Worm (Caenorhabditis elegans) whole organism, early embryonic: ENCODE results near the gene F15E6.3.

ENCODE experiments used
- B0310.2 ChIP-seq: sonication (generic microtip); optimal IDR thresholded peaks from 2 replicates; lab custom pipeline; 2016; ENCODE audit warnings: mild to moderate bottlenecking, missing genetic modification characterization, missing compliant biosample characterization
- F13C5.2 ChIP-seq: sonication (generic microtip); optimal IDR thresholded peaks from 2 replicates; lab custom pipeline; 2017; ENCODE audit warnings: mild to moderate bottlenecking, missing genetic modification characterization, inconsistent platforms, missing compliant biosample characterization
- aly-1 ChIP-seq: sonication (generic microtip); optimal IDR thresholded peaks from 2 replicates; lab custom pipeline; 2016; ENCODE audit warnings: missing genetic modification characterization, missing compliant biosample characterization
- ama-1 ChIP-seq: fragments of 150-350 bp; optimal IDR thresholded peaks from 2 replicates; lab custom pipeline; 2014
- ceh-13 ChIP-seq: fragments of 200-800 bp; sonication (Bioruptor generic); optimal IDR thresholded peaks from 2 replicates; lab custom pipeline; 2018; ENCODE audit warnings: mild to moderate bottlenecking, missing genetic modification characterization, missing compliant biosample characterization
- ceh-36 ChIP-seq: sonication (generic microtip); optimal IDR thresholded peaks from 2 replicates; lab custom pipeline; 2016; ENCODE audit warnings: missing genetic modification characterization, inconsistent platforms, missing compliant biosample characterization
- ets-7 ChIP-seq: sonication (generic microtip); optimal IDR thresholded peaks from 2 replicates; lab custom pipeline; 2016; ENCODE audit warnings: missing genotype, missing genetic modification characterization, missing compliant biosample characterization
- flt-1 ChIP-seq: fragments of 200-800 bp; sonication (Bioruptor generic); IDR thresholded peaks from 2 replicates; pipeline ENCODE4 v1.3.6; 2022; ENCODE audit warnings: missing genetic modification characterization, missing compliant biosample characterization
- hmbx-1 ChIP-seq: sonication (generic microtip); optimal IDR thresholded peaks from 2 replicates; lab custom pipeline; 2016; ENCODE audit warnings: mild to moderate bottlenecking, missing genetic modification characterization, missing compliant biosample characterization
- hmg-4 ChIP-seq: fragments of 200-800 bp; sonication (Bioruptor generic); optimal IDR thresholded peaks from 2 replicates; lab custom pipeline; 2018; ENCODE audit warnings: mild to moderate bottlenecking, missing genetic modification characterization, missing compliant biosample characterization
- hnd-1 ChIP-seq: sonication (generic microtip); optimal IDR thresholded peaks from 2 replicates; lab custom pipeline; 2016; ENCODE audit warnings: missing genetic modification characterization, missing compliant biosample characterization
- pes-1 ChIP-seq: fragments of 200-800 bp; sonication (Bioruptor generic); IDR thresholded peaks from 2 replicates; pipeline ENCODE4 v1.3.6; 2022; ENCODE audit warnings: missing genetic modification reagents, missing genetic modification characterization, missing compliant biosample characterization
- scrt-1 ChIP-seq: fragments of 200-800 bp; sonication (Bioruptor generic); IDR thresholded peaks from 2 replicates; pipeline ENCODE4 v1.3.6; 2022; ENCODE audit warnings: missing genetic modification characterization, missing compliant biosample characterization
- sea-1 ChIP-seq: fragments of 200-800 bp; sonication (Bioruptor generic); conservative IDR thresholded peaks from 2 replicates; pipeline ENCODE4 v1.3.6; 2022; ENCODE audit warnings: missing genetic modification characterization, missing compliant biosample characterization
- tbx-11 ChIP-seq: fragments of 200-800 bp; sonication (Bioruptor generic); IDR thresholded peaks from 2 replicates; pipeline ENCODE4 v1.3.6; 2022; ENCODE audit warnings: missing genetic modification characterization, missing compliant biosample characterization
- tbx-37 ChIP-seq: fragments of 200-800 bp; sonication (Bioruptor generic); conservative IDR thresholded peaks from 2 replicates; pipeline ENCODE4 v1.3.6; 2022; ENCODE audit warnings: missing genetic modification reagents, missing genetic modification characterization, missing compliant biosample characterization
- tra-4 ChIP-seq: sonication (generic microtip); optimal IDR thresholded peaks from 2 replicates; lab custom pipeline; 2017; ENCODE audit warnings: missing genetic modification characterization, missing compliant biosample characterization

Gene F15E6.3

ce11 chrIV:4294552-4294951, at the start of gene F15E6.3:
F15E6.3 (plus strand) TSS chrIV:4294895.
- no peak for TF ChIP-seq ceh-36 (tag; lab: Kevin White, UChicago)
- no peak for TF ChIP-seq flt-1 (GFP tag; lab: Robert Waterston, UW)
- TF ChIP-seq scrt-1 (GFP tag; lab: Robert Waterston, UW) = no peak
- no peak for TF ChIP-seq hmbx-1 (tag; lab: Kevin White, UChicago)
- no peak for TF ChIP-seq ets-7 (tag; lab: Kevin White, UChicago)

ce11 chrIV:4246493-4246892, 48.2 kb upstream of the F15E6.3 start, which contains the start of gene ttr-20:
ttr-20 (plus strand) TSS chrIV:4246793.
- TF ChIP-seq ceh-36 (tag; lab: Kevin White, UChicago) (no peak), hnd-1 (no peak), aly-1 (no peak), F13C5.2 (no peak), tra-4 (tag; lab: Kevin White, UChicago) (no peak), ceh-13 (no peak), ets-7 (tag; lab: Kevin White, UChicago) (no peak), flt-1 (GFP tag; lab: Robert Waterston, UW) (no peak), ama-1 (lab: Kevin White, UChicago) (no peak), pes-1 (GFP tag; lab: Robert Waterston, UW) (no peak), tbx-37 (GFP tag; lab: Robert Waterston, UW) (no peak), hmbx-1 (tag; lab: Kevin White, UChicago) (no peak), B0310.2 (tag; lab: Kevin White, UChicago) (no peak), sea-1 (GFP tag; lab: Robert Waterston, UW) (no peak)

DNA sequence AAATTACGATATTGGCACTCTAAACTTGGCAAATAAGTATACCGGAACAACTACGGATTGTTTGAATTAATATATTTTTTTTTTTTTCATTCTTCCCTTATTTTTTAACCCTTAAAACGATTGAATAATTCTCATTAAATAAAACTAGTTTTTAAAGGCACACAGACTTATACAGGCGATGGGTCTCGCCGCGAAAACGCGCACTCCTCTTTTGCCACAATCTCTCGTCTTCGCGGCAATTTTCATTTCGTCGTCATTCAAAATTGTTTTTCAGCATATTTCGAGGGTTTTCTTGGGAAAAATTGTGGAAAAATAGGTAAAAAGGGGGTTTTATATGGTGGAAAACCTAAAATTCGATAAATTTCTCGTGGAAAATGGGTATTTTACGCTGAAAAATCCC, 47.4 kb upstream of the F15E6.3 start:
- TF ChIP-seq F13C5.2 (peak; percentile 18), hmg-4 (GFP tag; lab: Kevin White, UChicago) (no peak), scrt-1 (GFP tag; lab: Robert Waterston, UW) (no peak), ets-7 (tag; lab: Kevin White, UChicago) (no peak)

ce11 chrIV:4247770-4248169, 46.9 kb upstream of the F15E6.3 start, which contains the start of gene ama-1:
ama-1 (plus strand) TSS chrIV:4248070.
- TF ChIP-seq tbx-11 (GFP tag; lab: Robert Waterston, UW) (no peak), ceh-13 (no peak), ama-1 (lab: Kevin White, UChicago) (no peak), aly-1 (no peak), hmg-4 (GFP tag; lab: Kevin White, UChicago) (no peak), pes-1 (GFP tag; lab: Robert Waterston, UW) (no peak), tbx-37 (GFP tag; lab: Robert Waterston, UW) (no peak), sea-1 (GFP tag; lab: Robert Waterston, UW) (no peak), hnd-1 (no peak), hmbx-1 (tag; lab: Kevin White, UChicago) (no peak), ceh-36 (tag; lab: Kevin White, UChicago) (no peak), ets-7 (tag; lab: Kevin White, UChicago) (no peak), tra-4 (tag; lab: Kevin White, UChicago) (no peak), F13C5.2 (no peak), flt-1 (GFP tag; lab: Robert Waterston, UW) (no peak), B0310.2 (tag; lab: Kevin White, UChicago) (no peak), scrt-1 (GFP tag; lab: Robert Waterston, UW) (no peak)

ce11 chrIV:4254989-4255582, 39.6 kb upstream of the F15E6.3 start:
- TF ChIP-seq aly-1 (peak; percentile 1), hmg-4 (GFP tag; lab: Kevin White, UChicago) (no peak)

ce11 chrIV:4259433-4259832, 35.3 kb upstream of the F15E6.3 start:
- TF ChIP-seq hmg-4 (GFP tag; lab: Kevin White, UChicago) (no peak), ama-1 (lab: Kevin White, UChicago) (no peak), tra-4 (tag; lab: Kevin White, UChicago) (no peak), ceh-13 (no peak), tbx-11 (GFP tag; lab: Robert Waterston, UW) (no peak), scrt-1 (GFP tag; lab: Robert Waterston, UW) (no peak), F13C5.2 (no peak), sea-1 (GFP tag; lab: Robert Waterston, UW) (no peak), hnd-1 (no peak), ets-7 (tag; lab: Kevin White, UChicago) (no peak), B0310.2 (tag; lab: Kevin White, UChicago) (no peak), ceh-36 (tag; lab: Kevin White, UChicago) (no peak), hmbx-1 (tag; lab: Kevin White, UChicago) (no peak), flt-1 (GFP tag; lab: Robert Waterston, UW) (no peak), pes-1 (GFP tag; lab: Robert Waterston, UW) (no peak), aly-1 (no peak), tbx-37 (GFP tag; lab: Robert Waterston, UW) (no peak)

DNA sequence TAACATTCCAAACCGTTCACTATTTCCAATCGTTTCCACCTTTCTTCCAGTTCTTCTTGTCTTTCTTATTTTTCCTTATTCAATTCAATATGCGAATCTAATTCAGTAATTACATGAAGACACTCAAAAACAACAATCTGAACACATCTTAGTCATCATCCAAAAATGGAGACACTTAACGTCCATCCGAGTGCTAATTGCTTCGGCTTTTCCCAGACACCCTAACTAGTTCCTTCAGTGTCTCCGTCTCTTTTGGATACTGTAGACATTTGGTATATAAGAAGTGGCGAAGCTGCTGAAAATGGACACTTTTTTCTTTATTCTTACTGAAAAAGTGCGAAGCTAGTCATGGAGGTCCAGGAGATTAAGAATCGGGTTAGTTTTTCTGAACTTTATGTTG, 31.7 kb upstream of the F15E6.3 start, which contains the start of gene col-33:
Gene col-33 (plus strand): TSS at position 301 of the 400 bp plus-strand sequence.
- TF ChIP-seq tbx-11 (GFP tag; lab: Robert Waterston, UW) (no peak), ama-1 (lab: Kevin White, UChicago) (no peak), ceh-13 (no peak), tbx-37 (GFP tag; lab: Robert Waterston, UW) (no peak), sea-1 (GFP tag; lab: Robert Waterston, UW) (no peak), flt-1 (GFP tag; lab: Robert Waterston, UW) (no peak), hnd-1 (no peak), hmg-4 (GFP tag; lab: Kevin White, UChicago) (no peak), aly-1 (no peak), tra-4 (tag; lab: Kevin White, UChicago) (no peak), B0310.2 (tag; lab: Kevin White, UChicago) (no peak), scrt-1 (GFP tag; lab: Robert Waterston, UW) (no peak), hmbx-1 (tag; lab: Kevin White, UChicago) (no peak), pes-1 (GFP tag; lab: Robert Waterston, UW) (no peak)
